Fruit fly (Drosophila melanogaster): ENCODE data around the gene Nepl13.

dm6 chr3R:22740930-22741329 is 19.9 kb downstream of the Nepl13 start, which contains the start of the genes Dcr-1 and CG6985:
- TF ChIP-seq psq (optimal IDR thresholded peaks at IDR 0.05) (no peak), ttk (optimal IDR thresholded peaks at IDR 0.05) (no peak), h (optimal IDR thresholded peaks at IDR 0.05) (no peak), insv (optimal IDR thresholded peaks at IDR 0.05) (no peak)
